1 fruit fly cellular context compared by ENCODE assay signal in the genomic region with DNA sequence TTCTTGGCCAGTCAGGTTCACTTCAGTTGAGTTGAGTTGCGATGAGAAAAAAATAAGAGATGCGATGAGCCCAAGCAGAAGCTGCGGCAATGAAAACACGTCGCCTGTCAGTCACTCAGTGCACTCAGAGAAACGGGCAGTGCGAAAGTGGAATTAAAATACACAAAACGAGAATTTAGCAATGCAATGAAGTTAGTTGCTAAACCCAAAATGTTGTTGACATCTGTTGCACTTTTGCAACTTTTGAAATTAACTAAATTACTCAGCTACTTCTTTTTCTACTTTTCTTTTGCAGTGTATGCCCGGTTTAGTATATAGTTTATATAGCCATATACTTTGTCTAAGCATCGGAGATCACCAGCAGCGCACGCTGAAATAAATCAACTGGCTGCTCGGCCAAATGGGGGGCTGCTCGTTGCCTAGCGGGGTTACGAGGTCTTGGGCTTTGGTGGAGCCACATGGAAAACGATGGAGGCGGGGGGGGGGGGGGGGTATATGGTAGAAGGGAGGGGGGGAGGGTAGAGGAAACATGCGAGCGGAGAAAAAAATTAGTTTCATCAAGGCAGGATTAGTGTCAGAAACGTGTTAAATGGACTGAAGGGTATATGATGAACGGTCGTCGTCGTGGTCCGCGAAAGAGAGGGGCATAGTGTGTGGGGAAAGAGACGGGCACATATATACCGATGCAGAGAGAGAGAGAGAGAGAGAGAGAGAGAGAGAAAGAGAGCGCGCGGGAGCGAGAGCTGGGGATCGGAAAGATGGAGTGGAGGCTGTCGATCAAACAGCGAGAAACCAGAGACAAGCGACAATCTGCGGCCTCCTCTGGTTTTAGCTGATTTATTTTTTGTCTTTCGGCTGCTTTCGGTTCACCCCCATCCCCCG.
A peak's percentile ranks its signal among the peaks of the same experiment; 100 is the strongest.
TF ChIP-seq lines count a peak whose summit lies in the region.

No protein-coding gene starts in this region.

TF ChIP-seq in whole organism, embryonic, 481 proteins besides CTCF, POLR2A, EP300 and RAD21 (continued from another document and continues in another):
- TF ChIP-seq zen (tag; optimal IDR thresholded peaks at IDR 0.05; lab: Kevin White, UChicago) (peak; percentile 89), CG12391 (tag; optimal IDR thresholded peaks at IDR 0.05; lab: Kevin White, UChicago) (peak; percentile 80), ewg (GFP tag; optimal IDR thresholded peaks at IDR 0.05; lab: Kevin White, UChicago) (peak; percentile 55), sima (GFP tag; optimal IDR thresholded peaks at IDR 0.05; lab: Kevin White, UChicago) (peak; percentile 3), sd (tag; optimal IDR thresholded peaks at IDR 0.05; lab: Kevin White, UChicago) (no peak), lmd (GFP tag; IDR thresholded peaks at IDR 0.05; lab: Robert Waterston, UW) (peak; percentile 63), stwl (tag; optimal IDR thresholded peaks at IDR 0.05; lab: Kevin White, UChicago) (peak; percentile 33), Myb (GFP tag; optimal IDR thresholded peaks at IDR 0.05; lab: Kevin White, UChicago) (peak; percentile 40), Side (GFP tag; optimal IDR thresholded peaks at IDR 0.05; lab: Kevin White, UChicago) (peak; percentile 55), aop (GFP tag; IDR thresholded peaks at IDR 0.05; lab: Robert Waterston, UW) (no peak), CG32772 (GFP tag; IDR thresholded peaks at IDR 0.05; lab: Robert Waterston, UW) (peak; percentile 60), CG7357 (GFP tag; IDR thresholded peaks at IDR 0.05; lab: Robert Waterston, UW) (peak; percentile 56; the same call in 1 of the 3 replicates), CG10462 (GFP tag; optimal IDR thresholded peaks at IDR 0.05; lab: Kevin White, UChicago) (peak; percentile 55), CG18764 (GFP tag; optimal IDR thresholded peaks at IDR 0.05; lab: Kevin White, UChicago) (peak; percentile 47), CG12942 (GFP tag; optimal IDR thresholded peaks at IDR 0.05; lab: Kevin White, UChicago) (peak; percentile 59), Antp (GFP tag; optimal IDR thresholded peaks at IDR 0.05; lab: Kevin White, UChicago) (peak; percentile 76), gsb-n (tag; optimal IDR thresholded peaks at IDR 0.05; lab: Kevin White, UChicago) (peak; percentile 64), CG13287 (GFP tag; IDR thresholded peaks at IDR 0.05; lab: Robert Waterston, UW; ENCODE audit: partially characterized antibody) (no peak), CG34224 (GFP tag; IDR thresholded peaks at IDR 0.05; lab: Robert Waterston, UW; ENCODE audit: partially characterized antibody) (no peak), chm (GFP tag; IDR thresholded peaks at IDR 0.05; lab: Robert Waterston, UW) (peak; percentile 76; the same call in 1 of the 2 replicates), Meics (GFP tag; optimal IDR thresholded peaks at IDR 0.05; lab: Kevin White, UChicago) (peak; percentile 35), CG17328 (GFP tag; IDR thresholded peaks at IDR 0.05; lab: Robert Waterston, UW) (peak; percentile 79), Doc2 (GFP tag; IDR thresholded peaks at IDR 0.05; lab: Robert Waterston, UW) (no peak), fd3F (GFP tag; optimal IDR thresholded peaks at IDR 0.05; lab: Kevin White, UChicago) (peak; percentile 3), Hr3 (GFP tag; optimal IDR thresholded peaks at IDR 0.05; lab: Kevin White, UChicago) (peak; percentile 50), Scr (GFP tag; IDR thresholded peaks at IDR 0.05; lab: Robert Waterston, UW; ENCODE audit: partially characterized antibody) (no peak), ttk (GFP tag; IDR thresholded peaks at IDR 0.05; lab: Robert Waterston, UW) (peak; percentile 36), pnt (GFP tag; optimal IDR thresholded peaks at IDR 0.05; lab: Kevin White, UChicago) (peak; percentile 73), gro (GFP tag; optimal IDR thresholded peaks at IDR 0.05; lab: Kevin White, UChicago) (no peak), Gug (GFP tag; IDR thresholded peaks at IDR 0.05; lab: Robert Waterston, UW) (peak; percentile 61; the same call in 2 of the 4 replicates), Awh (GFP tag; IDR thresholded peaks at IDR 0.05; lab: Robert Waterston, UW) (peak; percentile 66; the same call in 1 of the 2 replicates), Ssrp (tag; optimal IDR thresholded peaks at IDR 0.05; lab: Kevin White, UChicago) (peak; percentile 78), zen2 (GFP tag; IDR thresholded peaks at IDR 0.05; lab: Robert Waterston, UW; ENCODE audit: partially characterized antibody) (no peak), CG7372 (GFP tag; IDR thresholded peaks at IDR 0.05; lab: Robert Waterston, UW) (0 out of 2 replicates have a peak, but pooled peaks have one; percentile 35), lab (GFP tag; optimal IDR thresholded peaks at IDR 0.05; lab: Kevin White, UChicago) (peak; percentile 38), CG2875 (GFP tag; optimal IDR thresholded peaks at IDR 0.05; lab: Kevin White, UChicago) (peak; percentile 58), CG9876 (GFP tag; optimal IDR thresholded peaks at IDR 0.05; lab: Kevin White, UChicago) (peak; percentile 50), bigmax (GFP tag; optimal IDR thresholded peaks at IDR 0.05; lab: Kevin White, UChicago) (no peak), Dek (tag; optimal IDR thresholded peaks at IDR 0.05; lab: Kevin White, UChicago) (no peak), hkb (optimal IDR thresholded peaks at IDR 0.05; lab: Kevin White, UChicago) (no peak), hkb (GFP tag; IDR thresholded peaks at IDR 0.05; lab: Robert Waterston, UW) (peak; percentile 64; the same call in 1 of the 2 replicates), Chrac-16 (GFP tag; optimal IDR thresholded peaks at IDR 0.05; lab: Kevin White, UChicago) (peak; percentile 77), CG9437 (GFP tag; optimal IDR thresholded peaks at IDR 0.05; lab: Kevin White, UChicago) (peak; percentile 48), Lpt (GFP tag; optimal IDR thresholded peaks at IDR 0.05; lab: Kevin White, UChicago) (no peak), CG16813 (GFP tag; IDR thresholded peaks at IDR 0.05; lab: Robert Waterston, UW; ENCODE audit: partially characterized antibody) (no peak), NC2α (GFP tag; optimal IDR thresholded peaks at IDR 0.05; lab: Kevin White, UChicago) (peak; percentile 44), CG8089 (GFP tag; optimal IDR thresholded peaks at IDR 0.05; lab: Kevin White, UChicago) (peak; percentile 72), rib (GFP tag; IDR thresholded peaks at IDR 0.05; lab: Robert Waterston, UW) (no peak), gt (GFP tag; IDR thresholded peaks at IDR 0.05; lab: Robert Waterston, UW) (no peak), MESR4 (GFP tag; optimal IDR thresholded peaks at IDR 0.05; lab: Kevin White, UChicago) (no peak), CG12659 (GFP tag; optimal IDR thresholded peaks at IDR 0.05; lab: Kevin White, UChicago) (peak; percentile 35), Poxn (GFP tag; IDR thresholded peaks at IDR 0.05; lab: Robert Waterston, UW) (no peak), Fer1 (GFP tag; optimal IDR thresholded peaks at IDR 0.05; lab: Kevin White, UChicago) (no peak), CG3163 (GFP tag; optimal IDR thresholded peaks at IDR 0.05; lab: Kevin White, UChicago) (peak; percentile 13), CG12104 (GFP tag; optimal IDR thresholded peaks at IDR 0.05; lab: Kevin White, UChicago) (no peak), sens (GFP tag; lab: Kevin White, UChicago) (peak; percentile 96), br (optimal IDR thresholded peaks at IDR 0.05; lab: Kevin White, UChicago) (no peak), CG12299 (tag; optimal IDR thresholded peaks at IDR 0.05; lab: Kevin White, UChicago) (no peak), Hr39 (optimal IDR thresholded peaks at IDR 0.05; lab: Kevin White, UChicago) (no peak), CG6765 (GFP tag; optimal IDR thresholded peaks at IDR 0.05; lab: Kevin White, UChicago) (no peak), insv (GFP tag; optimal IDR thresholded peaks at IDR 0.05; lab: Kevin White, UChicago) (no peak), nmo (GFP tag; optimal IDR thresholded peaks at IDR 0.05; lab: Kevin White, UChicago) (peak; percentile 82), fd64A (GFP tag; optimal IDR thresholded peaks at IDR 0.05; lab: Kevin White, UChicago) (peak; percentile 52), CG11085 (GFP tag; IDR thresholded peaks at IDR 0.05; lab: Robert Waterston, UW) (no peak), ems (GFP tag; optimal IDR thresholded peaks at IDR 0.05; lab: Kevin White, UChicago) (peak; percentile 62), gem (tag; optimal IDR thresholded peaks at IDR 0.05; lab: Kevin White, UChicago) (peak; percentile 87), jing (GFP tag; optimal IDR thresholded peaks at IDR 0.05; lab: Kevin White, UChicago) (peak; percentile 62), CG9932 (GFP tag; IDR thresholded peaks at IDR 0.05; lab: Robert Waterston, UW) (no peak), HmgZ (tag; optimal IDR thresholded peaks at IDR 0.05; lab: Kevin White, UChicago) (no peak), CG4707 (GFP tag; optimal IDR thresholded peaks at IDR 0.05; lab: Kevin White, UChicago) (peak; percentile 43), onecut (GFP tag; IDR thresholded peaks at IDR 0.05; lab: Robert Waterston, UW) (peak; percentile 57), CG15601 (tag; optimal IDR thresholded peaks at IDR 0.05; lab: Kevin White, UChicago) (peak; percentile 69), CG6175 (GFP tag; IDR thresholded peaks at IDR 0.05; lab: Robert Waterston, UW) (no peak), Nf-YA (GFP tag; IDR thresholded peaks at IDR 0.05; lab: Robert Waterston, UW) (peak; percentile 55; the same call in 1 of the 2 replicates), sob (GFP tag; IDR thresholded peaks at IDR 0.05; lab: Robert Waterston, UW) (peak; percentile 47; the same call in 1 of the 2 replicates), Vsx1 (GFP tag; optimal IDR thresholded peaks at IDR 0.05; lab: Kevin White, UChicago) (no peak), chn (GFP tag; optimal IDR thresholded peaks at IDR 0.05; lab: Kevin White, UChicago) (peak; percentile 80), Dbx (GFP tag; IDR thresholded peaks at IDR 0.05; lab: Robert Waterston, UW) (no peak), mam (GFP tag; optimal IDR thresholded peaks at IDR 0.05; lab: Kevin White, UChicago) (peak; percentile 46), CG1024 (GFP tag; IDR thresholded peaks at IDR 0.05; lab: Robert Waterston, UW) (peak; percentile 37), fd102C (GFP tag; optimal IDR thresholded peaks at IDR 0.05; lab: Kevin White, UChicago) (peak; percentile 32), HLH4C (GFP tag; IDR thresholded peaks at IDR 0.05; lab: Robert Waterston, UW; ENCODE audit: partially characterized antibody) (no peak), Sry-δ (GFP tag; optimal IDR thresholded peaks at IDR 0.05; lab: Kevin White, UChicago) (peak; percentile 24), ken (GFP tag; IDR thresholded peaks at IDR 0.05; lab: Robert Waterston, UW) (peak; percentile 61; the same call in 1 of the 3 replicates), zfh1 (GFP tag; IDR thresholded peaks at IDR 0.05; lab: Robert Waterston, UW) (peak; percentile 82), ab (GFP tag; optimal IDR thresholded peaks at IDR 0.05; lab: Kevin White, UChicago) (peak; percentile 53), CG43689 (GFP tag; IDR thresholded peaks at IDR 0.05; lab: Robert Waterston, UW) (no peak), CG33557 (GFP tag; optimal IDR thresholded peaks at IDR 0.05; lab: Kevin White, UChicago) (peak; percentile 92), slp2 (GFP tag; optimal IDR thresholded peaks at IDR 0.05; lab: Kevin White, UChicago) (peak; percentile 64), CG13296 (GFP tag; optimal IDR thresholded peaks at IDR 0.05; lab: Kevin White, UChicago) (peak; percentile 15), bcd (GFP tag; optimal IDR thresholded peaks at IDR 0.05; lab: Kevin White, UChicago) (peak; percentile 65), CG11504 (tag; optimal IDR thresholded peaks at IDR 0.05; lab: Kevin White, UChicago) (peak; percentile 77), CG17802 (tag; optimal IDR thresholded peaks at IDR 0.05; lab: Kevin White, UChicago) (peak; percentile 66), Trl (optimal IDR thresholded peaks at IDR 0.05; lab: Kevin White, UChicago) (peak; percentile 29 to 69), Trl (GFP tag; optimal IDR thresholded peaks at IDR 0.05; lab: Kevin White, UChicago) (peak; percentile 78), org-1 (GFP tag; optimal IDR thresholded peaks at IDR 0.05; lab: Kevin White, UChicago) (peak; percentile 61), dmrt99B (tag; optimal IDR thresholded peaks at IDR 0.05; lab: Kevin White, UChicago) (peak; percentile 69), CG8944 (GFP tag; optimal IDR thresholded peaks at IDR 0.05; lab: Kevin White, UChicago) (peak; percentile 70), gcm (GFP tag; optimal IDR thresholded peaks at IDR 0.05; lab: Kevin White, UChicago) (peak; percentile 73), CG13123 (GFP tag; optimal IDR thresholded peaks at IDR 0.05; lab: Kevin White, UChicago) (peak; percentile 47), CG15514 (GFP tag; optimal IDR thresholded peaks at IDR 0.05; lab: Kevin White, UChicago) (no peak), chif (GFP tag; optimal IDR thresholded peaks at IDR 0.05; lab: Kevin White, UChicago) (peak; percentile 68 to 88), CG17361 (GFP tag; IDR thresholded peaks at IDR 0.05; lab: Robert Waterston, UW) (peak; percentile 86), corto (GFP tag; optimal IDR thresholded peaks at IDR 0.05; lab: Kevin White, UChicago) (no peak), CG13424 (tag; optimal IDR thresholded peaks at IDR 0.05; lab: Kevin White, UChicago) (peak; percentile 81), jumu (GFP tag; optimal IDR thresholded peaks at IDR 0.05; lab: Kevin White, UChicago) (peak; percentile 81), Hsf (GFP tag; optimal IDR thresholded peaks at IDR 0.05; lab: Kevin White, UChicago) (peak; percentile 73), p53 (GFP tag; optimal IDR thresholded peaks at IDR 0.05; lab: Kevin White, UChicago) (peak; percentile 50), C15 (GFP tag; IDR thresholded peaks at IDR 0.05; lab: Robert Waterston, UW) (no peak), pan (optimal IDR thresholded peaks at IDR 0.05; lab: Kevin White, UChicago) (no peak), pan (GFP tag; optimal IDR thresholded peaks at IDR 0.05 in 1 of 2, IDR thresholded peaks at IDR 0.05 in 1 of 2) (peak in 1 of 2 experiments; percentile 71), row (GFP tag; IDR thresholded peaks at IDR 0.05; lab: Robert Waterston, UW) (peak; percentile 74), peb (GFP tag; IDR thresholded peaks at IDR 0.05; lab: Robert Waterston, UW) (peak; percentile 13; the same call in 1 of the 2 replicates), CG6254 (GFP tag; optimal IDR thresholded peaks at IDR 0.05; lab: Kevin White, UChicago) (peak; percentile 65), ara (GFP tag; IDR thresholded peaks at IDR 0.05; lab: Robert Waterston, UW) (peak; percentile 91), CG14965 (GFP tag; optimal IDR thresholded peaks at IDR 0.05; lab: Kevin White, UChicago; ENCODE audit: borderline replicate concordance) (no peak), CG2199 (GFP tag; IDR thresholded peaks at IDR 0.05; lab: Robert Waterston, UW) (no peak), dati (GFP tag; IDR thresholded peaks at IDR 0.05; lab: Robert Waterston, UW) (no peak), CG10979 (tag; optimal IDR thresholded peaks at IDR 0.05; lab: Kevin White, UChicago) (peak; percentile 89), tgo (GFP tag; IDR thresholded peaks at IDR 0.05; lab: Robert Waterston, UW) (peak; percentile 65)
